Fruit fly (Drosophila melanogaster) ovary, adult (tissue): ENCODE measurements around the gene fz4.

Source experiments
- CG17801 ChIP-seq: fragments of 200-800 bp; optimal IDR thresholded peaks from 2 replicates; lab custom pipeline; 2019; ENCODE audit warnings: missing biosample characterization, mild to moderate bottlenecking, missing genetic modification characterization, moderate library complexity; ENCODE audit not compliant: partially characterized antibody

Gene fz4

DNA sequence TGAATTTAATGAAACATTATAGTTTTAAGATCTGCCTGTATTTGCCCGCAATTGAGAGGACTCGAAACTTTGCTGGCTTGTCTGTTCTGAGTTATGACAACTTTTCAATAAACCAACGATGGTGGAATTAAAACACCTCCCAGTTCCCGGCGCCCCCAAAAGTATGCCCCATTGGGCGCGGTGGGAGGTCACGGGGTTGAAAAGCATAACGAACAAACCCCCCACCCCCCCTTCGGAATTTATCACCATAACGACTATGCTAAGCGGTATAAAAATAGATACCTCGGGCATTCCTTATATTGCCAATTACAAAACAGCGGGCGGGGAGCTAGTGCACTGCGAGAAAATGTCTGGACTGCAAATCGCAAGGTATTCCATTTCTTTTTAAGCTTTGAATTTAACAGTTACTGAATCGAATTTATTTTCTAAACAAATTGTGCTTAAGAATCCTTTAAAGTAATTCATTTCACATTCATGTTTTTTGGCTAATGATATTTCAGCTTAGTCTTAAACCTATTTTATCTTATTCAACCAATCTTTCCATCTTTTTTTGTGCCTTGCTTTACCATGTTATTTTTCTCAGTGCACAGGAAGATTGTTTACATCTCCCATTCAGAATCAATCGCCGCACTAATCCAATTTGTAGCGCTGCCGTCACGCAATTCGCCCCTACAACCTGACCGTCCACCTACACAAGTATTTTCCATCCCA lies 8.7 kb downstream of the fz4 start:
- peak; percentile 38 for TF ChIP-seq CG17801 (GFP tag; lab: Kevin White, UChicago)

DNA sequence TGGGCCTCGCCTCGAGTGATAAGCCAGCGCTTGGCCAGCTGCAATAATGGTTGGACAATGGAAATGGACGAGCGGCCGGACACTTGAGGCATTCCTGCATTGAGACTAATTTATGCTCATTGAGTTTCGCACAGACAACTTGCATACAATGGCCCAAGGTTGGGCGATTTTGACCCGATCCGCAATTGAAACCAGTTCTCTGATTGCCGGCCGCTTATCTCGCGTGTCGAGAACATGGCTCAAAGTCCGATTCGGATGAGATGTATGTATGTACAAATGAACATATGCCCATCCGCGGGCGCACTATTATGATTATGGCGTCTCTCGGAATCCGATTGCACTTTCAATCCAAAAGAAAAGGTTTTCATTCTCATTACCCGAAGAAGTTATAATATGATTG lies 9.4 kb downstream of the fz4 start:
- no peak for TF ChIP-seq CG17801 (GFP tag; lab: Kevin White, UChicago)

DNA sequence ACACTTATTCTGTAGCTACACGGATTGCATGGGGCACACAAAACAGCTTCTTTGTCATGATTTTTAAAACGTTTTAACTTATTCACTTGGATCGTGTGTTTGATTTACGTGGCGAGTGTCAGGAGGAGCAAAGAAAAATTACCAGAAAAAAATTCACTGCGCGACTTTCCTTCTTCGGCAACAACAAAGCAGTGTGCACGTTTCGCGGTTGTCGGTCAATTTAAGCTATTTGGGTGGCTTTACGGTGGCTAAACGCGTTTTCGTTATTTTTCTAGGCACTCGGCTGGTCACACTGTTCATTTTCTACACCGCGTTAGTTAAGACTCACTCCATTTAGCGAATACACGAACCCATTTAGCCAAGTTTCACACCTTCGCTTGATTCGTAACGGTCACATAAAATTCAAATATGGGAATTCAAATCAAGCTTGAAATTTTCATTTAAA lies 12.2 kb downstream of the fz4 start, which contains the start of gene Sxl:
Sxl (minus strand) TSS at position 195 of the 445 bp plus-strand sequence.
- peak; percentile 23 for TF ChIP-seq CG17801 (GFP tag; lab: Kevin White, UChicago)

DNA sequence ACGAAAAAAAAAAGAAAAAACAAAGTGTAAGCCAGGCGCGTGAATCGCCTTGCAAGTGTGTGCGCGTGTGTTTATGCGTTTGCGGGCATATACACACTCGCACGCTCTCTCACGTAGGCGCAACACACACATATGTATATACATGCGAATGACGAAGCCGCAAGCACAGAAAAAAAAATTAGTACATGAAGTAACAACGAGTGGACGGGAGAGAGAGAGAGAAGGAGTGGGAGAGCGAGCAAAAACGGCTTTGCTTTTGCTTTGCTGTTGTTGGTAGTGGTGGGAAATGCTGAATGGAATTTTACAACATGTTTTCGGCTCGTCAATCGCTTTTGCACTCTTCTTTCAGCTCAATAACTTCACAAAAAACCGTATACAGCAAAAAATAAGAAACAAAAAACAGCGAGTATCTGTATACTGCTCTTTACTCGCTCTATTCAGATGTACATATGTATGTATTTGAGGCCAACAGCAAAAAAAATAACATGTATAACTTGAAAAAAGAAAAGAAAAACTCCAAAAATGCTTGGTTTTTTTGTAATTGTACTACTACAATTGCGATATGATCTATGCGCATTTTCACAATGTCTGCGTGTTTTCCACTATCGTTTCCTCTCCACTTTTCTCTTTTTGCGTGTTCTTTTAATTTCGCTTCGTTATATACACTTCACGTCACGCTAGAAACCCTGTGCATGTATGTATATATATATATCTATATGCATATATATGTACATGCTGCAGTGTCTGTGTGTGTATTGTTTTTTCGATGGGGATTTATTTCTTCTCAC lies 12.9 kb downstream of the fz4 start:
- peak; percentile 56 for TF ChIP-seq CG17801 (GFP tag; lab: Kevin White, UChicago)

DNA sequence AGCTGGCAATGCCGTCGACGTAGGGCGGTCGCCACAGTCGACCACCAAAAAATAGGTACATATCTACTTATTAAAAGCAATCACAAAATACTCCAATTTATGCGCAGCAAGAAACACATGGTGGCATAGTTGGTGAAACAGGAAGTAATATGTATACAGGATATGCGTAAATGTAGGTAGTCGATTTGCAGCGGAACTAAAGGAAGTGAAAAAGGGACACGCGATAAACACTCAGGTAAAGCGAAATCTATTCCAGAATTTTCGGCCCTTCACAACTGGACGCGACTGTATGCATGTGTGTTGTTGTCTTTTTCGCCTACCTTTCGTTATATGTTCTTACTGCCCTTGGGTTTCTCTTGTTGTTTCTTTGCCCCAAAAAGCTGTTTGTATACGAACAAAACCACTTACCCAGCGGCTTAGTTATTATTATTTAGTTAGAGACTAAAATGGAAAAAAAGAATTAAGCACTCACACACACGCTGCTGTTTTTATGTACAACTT lies 13.6 kb downstream of the fz4 start:
- peak; percentile 89 for TF ChIP-seq CG17801 (GFP tag; lab: Kevin White, UChicago)

DNA sequence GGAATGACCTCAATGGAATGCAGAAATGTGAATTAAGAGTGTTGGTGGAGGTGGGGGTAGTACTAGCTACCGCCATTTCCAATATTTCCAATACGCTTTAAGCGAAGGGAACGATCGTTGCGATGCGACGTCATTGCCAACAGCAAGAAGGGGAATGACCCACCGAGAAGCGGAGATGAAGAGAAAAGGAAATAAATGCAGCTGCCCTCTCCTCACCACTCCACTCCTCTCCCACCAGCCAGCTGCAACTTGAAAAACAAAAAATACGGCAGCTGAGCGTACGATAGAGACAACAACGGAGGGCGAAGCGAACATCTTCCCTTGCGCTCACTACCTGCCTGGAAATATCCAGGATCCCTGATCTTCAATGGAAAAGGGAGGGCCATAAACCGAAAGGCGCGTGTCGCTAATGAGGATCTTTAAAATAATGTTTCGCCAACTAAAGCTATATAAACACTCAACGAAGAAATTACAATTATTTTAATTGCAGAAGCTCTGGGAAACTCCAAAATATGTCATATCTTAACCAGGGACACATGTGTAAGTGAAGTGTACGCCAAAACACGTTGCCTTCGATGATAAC lies 14.1 kb downstream of the fz4 start:
- TF ChIP-seq CG17801 (GFP tag; lab: Kevin White, UChicago) = no peak

DNA sequence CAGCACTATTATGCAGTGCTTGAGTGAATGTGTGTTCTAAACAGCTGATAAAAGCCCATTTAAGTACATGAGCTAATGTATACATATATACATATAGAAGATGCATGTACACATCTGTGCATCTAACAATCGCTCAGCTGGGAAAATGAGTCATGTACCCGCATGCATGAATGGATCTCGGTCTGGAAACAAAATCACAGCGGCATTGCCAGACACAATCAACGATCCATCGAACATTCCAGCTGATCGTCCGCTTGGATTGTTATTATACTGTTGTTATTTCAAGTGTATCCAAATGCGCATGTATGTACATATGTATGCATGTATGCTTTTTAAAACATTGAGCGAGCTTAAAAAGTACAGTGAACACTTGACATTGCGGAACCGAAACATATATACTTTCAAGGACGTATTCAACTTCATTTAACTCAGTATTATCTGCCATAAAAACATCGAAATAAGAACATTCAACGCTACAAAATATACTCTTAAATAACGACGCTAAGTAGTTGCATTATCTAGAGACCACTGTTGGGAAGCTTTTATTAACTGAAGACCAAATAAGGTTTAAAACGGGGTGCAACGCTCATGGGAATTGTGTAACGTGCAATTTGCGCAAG lies 14.7 kb downstream of the fz4 start:
- peak; percentile 98 for TF ChIP-seq CG17801 (GFP tag; lab: Kevin White, UChicago)

DNA sequence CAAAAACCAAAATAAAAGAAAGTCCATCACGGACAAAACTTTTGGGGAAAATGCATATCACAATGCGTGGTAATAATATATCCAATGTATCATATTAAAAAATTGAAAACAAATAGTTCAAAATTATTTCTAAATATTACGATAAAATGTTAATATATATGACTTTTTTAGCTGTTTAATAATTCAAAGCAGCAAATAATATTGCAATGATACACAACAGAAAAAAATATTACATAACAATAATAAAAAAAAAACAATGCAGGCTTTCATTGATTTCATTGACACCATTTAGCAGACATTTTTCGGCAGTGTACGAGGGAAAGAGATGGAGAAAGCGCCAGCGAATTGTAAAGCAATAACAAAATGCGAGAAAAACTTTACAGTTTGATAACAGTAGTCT lies 15.3 kb downstream of the fz4 start:
- no peak for TF ChIP-seq CG17801 (GFP tag; lab: Kevin White, UChicago)

DNA sequence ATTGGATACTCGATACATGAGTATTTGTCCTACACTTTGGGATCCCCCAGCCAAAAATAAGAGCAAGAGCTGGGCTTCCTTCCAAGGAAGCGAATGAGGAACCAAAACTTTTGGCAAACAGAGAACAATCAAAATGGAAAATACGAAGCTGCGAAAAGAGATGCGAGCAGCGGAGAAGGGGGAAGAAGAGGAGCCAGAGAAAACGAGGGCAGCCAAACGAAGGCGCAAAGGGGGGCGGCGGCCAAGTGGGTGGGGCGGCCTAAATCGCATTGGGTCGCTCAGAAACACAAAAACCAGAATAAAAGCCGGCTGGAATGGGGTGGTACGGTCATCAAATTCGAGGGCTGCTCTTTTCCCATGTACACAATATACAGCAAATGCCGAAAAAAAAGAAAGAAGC lies 16.0 kb downstream of the fz4 start:
- TF ChIP-seq CG17801 (GFP tag; lab: Kevin White, UChicago) = no peak

DNA sequence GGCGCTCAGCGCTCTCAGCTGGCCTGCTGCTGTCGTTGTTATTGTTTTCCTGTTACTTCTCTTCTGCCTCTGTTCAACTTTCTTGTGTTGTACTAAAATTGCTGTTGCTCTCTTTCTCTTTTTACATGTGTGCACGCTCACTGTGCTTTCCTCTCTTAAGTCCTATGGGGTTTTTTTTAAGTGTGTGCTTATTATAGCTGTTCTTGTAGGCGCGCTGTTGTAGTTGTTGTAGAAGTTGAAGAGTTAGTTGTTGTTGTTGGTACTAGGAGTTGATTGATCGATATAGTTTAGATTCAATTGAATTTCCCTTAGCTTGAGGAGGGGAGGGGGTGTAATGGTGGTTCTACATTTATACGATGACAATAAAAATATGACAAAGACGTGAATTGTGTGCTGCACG lies 18.2 kb downstream of the fz4 start:
- no peak for TF ChIP-seq CG17801 (GFP tag; lab: Kevin White, UChicago)

DNA sequence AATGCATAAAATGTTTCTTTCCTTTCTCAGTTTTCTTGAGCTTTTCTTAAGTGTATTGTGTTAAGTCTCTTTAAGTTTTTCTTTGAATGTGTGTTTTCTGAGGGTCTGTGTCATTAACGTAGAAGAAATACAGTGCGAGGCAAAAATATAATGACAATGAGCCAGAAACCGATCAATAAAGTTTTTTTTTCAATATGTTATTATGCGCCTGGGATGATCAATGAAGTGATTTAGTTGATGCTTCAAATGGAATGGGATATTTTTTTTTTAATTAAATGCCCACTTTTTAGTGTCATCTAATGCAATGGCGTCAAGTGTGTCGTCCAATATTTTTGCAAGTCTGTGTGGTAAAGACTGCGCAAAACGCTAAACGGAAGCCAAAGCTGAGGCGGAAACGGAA lies 23.6 kb downstream of the fz4 start:
- no peak for TF ChIP-seq CG17801 (GFP tag; lab: Kevin White, UChicago)

DNA sequence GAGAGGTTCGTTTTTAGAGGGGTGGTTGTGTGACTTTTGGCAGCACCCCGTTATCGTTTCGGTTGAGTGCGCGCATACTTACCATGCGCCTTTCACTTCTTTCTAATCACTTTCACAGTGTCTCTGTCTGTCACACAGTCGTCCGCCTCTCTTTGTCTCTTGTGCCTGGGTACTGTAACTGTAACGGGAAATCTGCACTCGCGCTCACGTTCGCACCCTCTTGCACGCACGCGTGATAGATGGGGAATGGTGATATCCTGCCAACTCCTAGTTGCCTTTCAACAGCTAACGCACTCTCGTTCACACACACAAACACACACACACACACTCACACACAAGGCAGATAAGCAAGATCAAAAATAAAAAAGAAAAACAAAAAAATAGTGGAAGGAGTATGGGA lies 27.7 kb downstream of the fz4 start:
- no peak for TF ChIP-seq CG17801 (GFP tag; lab: Kevin White, UChicago)

DNA sequence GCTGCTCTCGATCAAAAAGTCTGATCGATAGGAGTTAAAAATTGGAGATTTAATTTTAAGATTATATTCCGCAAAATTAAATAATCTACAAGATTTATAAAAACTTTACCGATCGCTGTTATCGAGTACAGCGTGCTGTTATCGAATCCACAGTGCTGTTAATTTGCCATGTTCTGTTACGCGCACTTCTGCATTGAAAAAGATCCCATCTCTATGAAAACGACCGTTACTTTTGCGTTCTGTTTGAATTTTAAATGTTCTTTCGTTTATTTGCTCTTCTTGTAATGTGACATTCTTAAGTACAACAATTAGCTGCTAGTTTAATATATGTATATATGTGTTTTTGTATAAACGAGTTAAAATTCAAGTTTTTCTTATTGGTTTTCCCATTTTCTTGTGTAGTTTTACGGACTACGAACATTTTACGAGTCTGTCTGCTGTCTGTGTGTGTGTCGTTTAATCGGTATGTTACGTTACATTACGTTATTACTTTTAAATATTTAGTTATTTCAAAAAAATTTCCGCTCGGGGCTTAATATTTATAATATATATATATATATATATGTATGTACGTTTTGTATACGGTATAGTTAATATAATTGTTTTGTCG lies 35.7 kb downstream of the fz4 start:
- no peak for TF ChIP-seq CG17801 (GFP tag; lab: Kevin White, UChicago)

DNA sequence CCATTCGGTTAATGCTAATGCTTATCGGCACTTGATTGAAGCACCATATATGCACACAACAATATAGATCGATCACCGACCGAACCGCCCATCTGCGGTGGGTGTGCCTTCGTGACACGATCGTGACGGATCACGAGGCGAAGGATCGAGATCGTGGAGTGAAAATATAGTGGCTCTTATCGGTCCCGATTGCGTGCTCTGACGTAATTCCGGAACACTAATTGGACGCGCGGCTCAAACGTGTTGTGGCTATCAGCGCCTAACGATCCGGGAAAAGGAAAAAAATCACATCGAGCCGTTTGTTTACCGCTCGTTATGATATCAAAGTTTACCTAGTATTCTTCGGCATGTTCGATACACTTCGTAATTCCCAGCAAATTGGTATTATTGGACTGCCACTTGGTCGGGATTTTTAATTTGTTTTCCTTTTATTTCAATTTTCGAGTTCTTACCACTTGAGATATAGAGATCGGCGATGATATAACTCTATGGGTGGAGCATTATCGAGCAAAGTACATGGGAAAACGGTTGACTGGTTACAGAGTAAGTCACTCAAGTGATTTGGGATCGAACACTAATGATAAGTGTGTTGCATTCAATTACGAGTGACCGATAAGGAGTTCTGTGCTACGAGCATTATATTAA lies 36.8 kb downstream of the fz4 start:
- TF ChIP-seq CG17801 (GFP tag; lab: Kevin White, UChicago) = no peak
